Worm (Caenorhabditis elegans) whole organism, late embryonic: Measurements from ENCODE around the gene Y73B6BL.12.

ENCODE experiments used
- C08G9.2 ChIP-seq: sonication (generic microtip); optimal IDR thresholded peaks from 2 replicates; lab custom pipeline; 2016; ENCODE audit warnings: mild to moderate bottlenecking, missing genetic modification characterization, moderate library complexity, missing compliant biosample characterization
- C38D4.7 ChIP-seq: fragments of 200-800 bp; sonication (Bioruptor generic); optimal IDR thresholded peaks from 2 replicates; lab custom pipeline; 2018; ENCODE audit warnings: mild to moderate bottlenecking, missing genetic modification characterization, moderate library complexity, missing compliant biosample characterization
- F13H6.1 ChIP-seq: sonication (generic microtip); optimal IDR thresholded peaks from 2 replicates; lab custom pipeline; 2016; ENCODE audit warnings: missing genetic modification characterization, missing compliant biosample characterization
- K09A11.1 ChIP-seq: sonication (generic microtip); optimal IDR thresholded peaks from 2 replicates; lab custom pipeline; 2017; ENCODE audit warnings: antibody characterized with exemption, mild to moderate bottlenecking, missing genetic modification characterization, missing compliant biosample characterization; ENCODE audit not compliant: insufficient read depth
- T23F11.4 ChIP-seq: fragments of 200-800 bp; sonication (Bioruptor generic); optimal IDR thresholded peaks from 2 replicates; lab custom pipeline; 2018; ENCODE audit warnings: mild to moderate bottlenecking, missing genetic modification characterization, missing compliant biosample characterization
- ahr-1 ChIP-seq: sonication (generic microtip); optimal IDR thresholded peaks from 2 replicates; lab custom pipeline; 2016; ENCODE audit warnings: missing genetic modification characterization, missing compliant biosample characterization
- ama-1 ChIP-seq: fragments of 150-350 bp; optimal IDR thresholded peaks from 2 replicates; lab custom pipeline; 2014
- ceh-14 ChIP-seq: sonication (generic microtip); optimal IDR thresholded peaks from 2 replicates; lab custom pipeline; 2016; ENCODE audit warnings: missing genotype, missing genetic modification characterization, missing compliant biosample characterization
- ceh-18 ChIP-seq: sonication (generic microtip); optimal IDR thresholded peaks from 2 replicates; lab custom pipeline; 2016; ENCODE audit warnings: missing genetic modification characterization, missing compliant biosample characterization
- ceh-19 ChIP-seq: fragments of 200-800 bp; sonication (Bioruptor generic); optimal IDR thresholded peaks from 2 replicates; lab custom pipeline; 2018; ENCODE audit warnings: mild to moderate bottlenecking, missing genetic modification characterization, missing compliant biosample characterization
- ceh-2 ChIP-seq: sonication (generic microtip); optimal IDR thresholded peaks from 2 replicates; lab custom pipeline; 2016; ENCODE audit warnings: missing genotype, missing genetic modification characterization, missing compliant biosample characterization
- ceh-22 ChIP-seq: sonication (generic microtip); optimal IDR thresholded peaks from 2 replicates; lab custom pipeline; 2017; ENCODE audit warnings: missing biosample characterization, missing genetic modification characterization
- ceh-24 ChIP-seq: sonication (generic microtip); optimal IDR thresholded peaks from 2 replicates; lab custom pipeline; 2016; ENCODE audit warnings: mild to moderate bottlenecking, missing genetic modification characterization, missing compliant biosample characterization
- ceh-30 ChIP-seq: fragments of 150-350 bp; optimal IDR thresholded peaks from 2 replicates; lab custom pipeline; 2014; ENCODE audit warnings: missing biosample characterization, missing genetic modification characterization
- ceh-31 ChIP-seq: sonication (generic microtip); optimal IDR thresholded peaks from 2 replicates; lab custom pipeline; 2016; ENCODE audit warnings: missing genetic modification characterization, missing compliant biosample characterization
- ceh-34 ChIP-seq: sonication (generic microtip); optimal IDR thresholded peaks from 2 replicates; lab custom pipeline; 2016; ENCODE audit warnings: mild to moderate bottlenecking, missing genetic modification characterization, missing compliant biosample characterization
- ceh-48 ChIP-seq: sonication (generic microtip); optimal IDR thresholded peaks from 2 replicates; lab custom pipeline; 2016; ENCODE audit warnings: missing genetic modification characterization, inconsistent platforms, missing compliant biosample characterization
- ceh-6 ChIP-seq: fragments of 200-800 bp; sonication (Bioruptor generic); optimal IDR thresholded peaks from 2 replicates; lab custom pipeline; 2018; ENCODE audit warnings: mild to moderate bottlenecking, missing genetic modification characterization, missing compliant biosample characterization
- ceh-9 ChIP-seq: sonication (generic microtip); optimal IDR thresholded peaks from 2 replicates; lab custom pipeline; 2016; ENCODE audit warnings: mild to moderate bottlenecking, missing genetic modification characterization, inconsistent platforms, missing compliant biosample characterization
- che-1 ChIP-seq: sonication (generic microtip); optimal IDR thresholded peaks from 2 replicates; lab custom pipeline; 2016; ENCODE audit warnings: mild to moderate bottlenecking, missing genetic modification characterization, missing compliant biosample characterization
- dmd-4 ChIP-seq: sonication (generic microtip); optimal IDR thresholded peaks from 2 replicates; lab custom pipeline; 2016; ENCODE audit warnings: borderline replicate concordance, missing genetic modification characterization, missing compliant biosample characterization
- elt-2 ChIP-seq: sonication (generic microtip); optimal IDR thresholded peaks from 2 replicates; lab custom pipeline; 2016; ENCODE audit warnings: missing genetic modification reagents, missing genetic modification characterization, missing compliant biosample characterization
- elt-4 ChIP-seq: sonication (generic microtip); optimal IDR thresholded peaks from 2 replicates; lab custom pipeline; 2016; ENCODE audit warnings: missing genetic modification characterization, missing compliant biosample characterization
- ets-4 ChIP-seq: sonication (generic microtip); optimal IDR thresholded peaks from 2 replicates; lab custom pipeline; 2016; ENCODE audit warnings: missing genetic modification characterization, missing compliant biosample characterization
- fax-1 ChIP-seq: sonication (generic microtip); optimal IDR thresholded peaks from 2 replicates; lab custom pipeline; 2016; ENCODE audit warnings: missing genotype, missing genetic modification characterization, missing compliant biosample characterization
- fkh-6 ChIP-seq: sonication (generic microtip); optimal IDR thresholded peaks from 2 replicates; lab custom pipeline; 2016; ENCODE audit warnings: missing genetic modification characterization, missing compliant biosample characterization
- hlh-30 ChIP-seq: sonication (generic microtip); optimal IDR thresholded peaks from 2 replicates; lab custom pipeline; 2017; ENCODE audit warnings: antibody characterized with exemption, missing genetic modification characterization, missing compliant biosample characterization; ENCODE audit not compliant: insufficient read depth
- hlh-8 ChIP-seq: sonication (generic microtip); optimal IDR thresholded peaks from 2 replicates; lab custom pipeline; 2016; ENCODE audit warnings: missing genotype, missing genetic modification characterization, missing compliant biosample characterization
- lim-6 ChIP-seq: sonication (generic microtip); optimal IDR thresholded peaks from 2 replicates; lab custom pipeline; 2016; ENCODE audit warnings: missing genetic modification characterization, missing compliant biosample characterization
- lin-11 ChIP-seq: fragments of 200-800 bp; sonication (Bioruptor generic); optimal IDR thresholded peaks from 2 replicates; lab custom pipeline; 2018; ENCODE audit warnings: mild to moderate bottlenecking, missing genetic modification characterization, missing compliant biosample characterization
- madf-2 ChIP-seq: sonication (generic microtip); optimal IDR thresholded peaks from 2 replicates; lab custom pipeline; 2017; ENCODE audit warnings: missing genetic modification characterization, missing compliant biosample characterization
- mec-3 ChIP-seq: sonication (generic microtip); optimal IDR thresholded peaks from 2 replicates; lab custom pipeline; 2016; ENCODE audit warnings: borderline replicate concordance, missing genetic modification characterization, missing compliant biosample characterization
- nhr-11 ChIP-seq: fragments of 150-350 bp; optimal IDR thresholded peaks from 2 replicates; lab custom pipeline; 2014; ENCODE audit warnings: missing biosample characterization, missing genetic modification characterization
- npax-4 ChIP-seq: sonication (generic microtip); optimal IDR thresholded peaks from 2 replicates; lab custom pipeline; 2016; ENCODE audit warnings: missing genetic modification characterization, missing compliant biosample characterization
- pag-3 ChIP-seq: sonication (generic microtip); optimal IDR thresholded peaks from 2 replicates; lab custom pipeline; 2016; ENCODE audit warnings: missing compliant biosample characterization, missing genetic modification characterization, borderline replicate concordance
- pat-9 ChIP-seq: fragments of 200-800 bp; sonication (Bioruptor generic); optimal IDR thresholded peaks from 2 replicates; lab custom pipeline; 2018; ENCODE audit warnings: mild to moderate bottlenecking, missing genetic modification characterization, moderate library complexity, missing compliant biosample characterization
- pax-1 ChIP-seq: fragments of 150-350 bp; optimal IDR thresholded peaks from 2 replicates; lab custom pipeline; 2014; ENCODE audit warnings: missing biosample characterization, missing genetic modification characterization
- pha-2 ChIP-seq: sonication (generic microtip); optimal IDR thresholded peaks from 2 replicates; lab custom pipeline; 2017; ENCODE audit warnings: mild to moderate bottlenecking, missing genetic modification characterization, missing compliant biosample characterization
- pqm-1 ChIP-seq: sonication (generic microtip); optimal IDR thresholded peaks from 2 replicates; lab custom pipeline; 2016; ENCODE audit warnings: missing genetic modification characterization, missing compliant biosample characterization
- pros-1 ChIP-seq: fragments of 150-350 bp; optimal IDR thresholded peaks from 2 replicates; lab custom pipeline; 2014; ENCODE audit warnings: missing biosample characterization, missing genetic modification reagents, missing genetic modification characterization
- ref-2 ChIP-seq: sonication (generic microtip); optimal IDR thresholded peaks from 2 replicates; lab custom pipeline; 2016; ENCODE audit warnings: missing genetic modification characterization, missing compliant biosample characterization
- sdc-2 ChIP-seq: sonication (generic microtip); optimal IDR thresholded peaks from 2 replicates; lab custom pipeline; 2016; ENCODE audit warnings: missing genotype, missing genetic modification characterization, missing compliant biosample characterization
- sox-2 ChIP-seq: fragments of 200-800 bp; sonication (Bioruptor generic); IDR thresholded peaks from 2 replicates; pipeline ENCODE4 v1.3.6; 2022; ENCODE audit warnings: missing genetic modification reagents, missing genetic modification characterization, missing compliant biosample characterization
- sox-4 ChIP-seq: sonication (generic microtip); optimal IDR thresholded peaks from 2 replicates; lab custom pipeline; 2017; ENCODE audit warnings: mild to moderate bottlenecking, missing genetic modification characterization, inconsistent platforms, missing compliant biosample characterization
- syd-9 ChIP-seq: sonication (generic microtip); optimal IDR thresholded peaks from 2 replicates; lab custom pipeline; 2016; ENCODE audit warnings: mild to moderate bottlenecking, missing genetic modification characterization, moderate library complexity, missing compliant biosample characterization
- tbx-2 ChIP-seq: sonication (generic microtip); optimal IDR thresholded peaks from 2 replicates; lab custom pipeline; 2016; ENCODE audit warnings: missing genetic modification characterization, missing compliant biosample characterization
- tbx-7 ChIP-seq: sonication (generic microtip); optimal IDR thresholded peaks from 2 replicates; lab custom pipeline; 2016; ENCODE audit warnings: missing genotype, missing genetic modification characterization, missing compliant biosample characterization
- ttx-3 ChIP-seq: sonication (generic microtip); optimal IDR thresholded peaks from 2 replicates; lab custom pipeline; 2016; ENCODE audit warnings: missing genetic modification reagents, missing genetic modification characterization, missing compliant biosample characterization
- unc-3 ChIP-seq, 2 experiments: fragments of 200-800 bp in 1 of 2; sonication (Bioruptor generic) in 1 of 2; sonication (generic microtip) in 1 of 2; conservative IDR thresholded peaks in 1 of 2; optimal IDR thresholded peaks in 1 of 2; 2 replicates each; pipeline versions ENCODE4 v1.3.6 to Lab custom; 2016 to 2022; ENCODE audit warnings: missing compliant biosample characterization in 2 of 2, missing genetic modification characterization in 2 of 2, missing genetic modification reagents in 1 of 2
- unc-42 ChIP-seq: sonication (generic microtip); optimal IDR thresholded peaks from 2 replicates; lab custom pipeline; 2016; ENCODE audit warnings: missing genotype, missing genetic modification characterization, missing compliant biosample characterization
- unc-55 ChIP-seq: sonication (generic microtip); optimal IDR thresholded peaks from 2 replicates; lab custom pipeline; 2017; ENCODE audit warnings: missing biosample characterization, missing genetic modification reagents, missing genetic modification characterization
- unc-86 ChIP-seq: sonication (generic microtip); optimal IDR thresholded peaks from 2 replicates; lab custom pipeline; 2016; ENCODE audit warnings: missing genetic modification characterization, missing compliant biosample characterization
- ztf-16 ChIP-seq: sonication (generic microtip); optimal IDR thresholded peaks from 2 replicates; lab custom pipeline; 2017; ENCODE audit warnings: missing genetic modification characterization, missing compliant biosample characterization

Gene Y73B6BL.12

ce11 chrIV:6321667-6322066 is 4.4 kb upstream of the Y73B6BL.12 start, which contains the start of gene Y73B6BL.29:
TSS of gene Y73B6BL.29 (plus strand) at chrIV:6321929.
- TF ChIP-seq hlh-8 (tag; lab: Kevin White, UChicago) (peak; percentile 86), ceh-48 (tag; lab: Kevin White, UChicago) (no peak), pqm-1 (tag; lab: Kevin White, UChicago) (peak; percentile 69), unc-55 (GFP tag; lab: Kevin White, UChicago) (peak; percentile 6), sox-4 (tag; lab: Kevin White, UChicago) (no peak), pat-9 (tag; lab: Kevin White, UChicago) (no peak), ceh-2 (tag; lab: Kevin White, UChicago) (peak; percentile 92), sox-2 (GFP tag; lab: Robert Waterston, UW) (no peak), C08G9.2 (tag; lab: Kevin White, UChicago) (peak; percentile 93), fkh-6 (no peak), ref-2 (tag; lab: Kevin White, UChicago) (peak; percentile 90), ceh-30 (tag; lab: Kevin White, UChicago) (no peak), T23F11.4 (no peak), pag-3 (no peak), ceh-22 (tag; lab: Kevin White, UChicago) (no peak), ztf-16 (tag; lab: Kevin White, UChicago) (peak; percentile 17), elt-2 (tag; lab: Kevin White, UChicago) (peak; percentile 58), ceh-14 (tag; lab: Kevin White, UChicago) (peak; percentile 56), unc-86 (tag; lab: Kevin White, UChicago) (peak; percentile 12), elt-4 (tag; lab: Kevin White, UChicago) (no peak), pax-1 (tag; lab: Kevin White, UChicago) (peak; percentile 63), unc-42 (tag; lab: Kevin White, UChicago) (peak; percentile 82), tbx-2 (tag; lab: Kevin White, UChicago) (peak; percentile 87), syd-9 (no peak), hlh-30 (tag; lab: Kevin White, UChicago) (no peak), che-1 (tag; lab: Kevin White, UChicago) (no peak), nhr-11 (tag; lab: Kevin White, UChicago) (no peak), fax-1 (tag; lab: Kevin White, UChicago) (peak; percentile 75), F13H6.1 (tag; lab: Kevin White, UChicago) (peak; percentile 46), lim-6 (tag; lab: Kevin White, UChicago) (peak; percentile 32), unc-3 (GFP tag; conservative IDR thresholded peaks at IDR 0.05; lab: Robert Waterston, UW) (no peak), unc-3 (tag; optimal IDR thresholded peaks at IDR 0.05; lab: Kevin White, UChicago) (peak; percentile 27), ceh-34 (peak; percentile 13), K09A11.1 (no peak), lin-11 (tag; lab: Kevin White, UChicago) (no peak), C38D4.7 (GFP tag; lab: Kevin White, UChicago) (no peak), madf-2 (tag; lab: Kevin White, UChicago) (no peak), ceh-9 (tag; lab: Kevin White, UChicago) (no peak), pha-2 (tag; lab: Kevin White, UChicago) (peak; percentile 40), ceh-24 (tag; lab: Kevin White, UChicago) (no peak), sdc-2 (no peak), ama-1 (no peak), ahr-1 (tag; lab: Kevin White, UChicago) (no peak), ets-4 (tag; lab: Kevin White, UChicago) (peak; percentile 96), ceh-31 (tag; lab: Kevin White, UChicago) (peak; percentile 91), mec-3 (tag; lab: Kevin White, UChicago) (peak; percentile 73), dmd-4 (no peak), ceh-19 (GFP tag; lab: Kevin White, UChicago) (peak; percentile 56), pros-1 (tag; lab: Kevin White, UChicago) (no peak), npax-4 (no peak), ceh-18 (tag; lab: Kevin White, UChicago) (peak; percentile 27), tbx-7 (tag; lab: Kevin White, UChicago) (peak; percentile 86), ceh-6 (GFP tag; lab: Kevin White, UChicago) (no peak), ttx-3 (tag; lab: Kevin White, UChicago) (peak; percentile 54)
